Worm (Caenorhabditis elegans): ENCODE data around the gene lgc-8.

Gene lgc-8

ce11 chrIV:14741926-14742325 is 26.3 kb downstream of the lgc-8 start:
- TF ChIP-seq nhr-90 (tag; optimal IDR thresholded peaks at IDR 0.05; ENCODE audit: poor library complexity) (no peak), nhr-20 (tag; optimal IDR thresholded peaks at IDR 0.05) (no peak), nhr-77 (tag; optimal IDR thresholded peaks at IDR 0.05) (no peak), unc-30 (tag; optimal IDR thresholded peaks at IDR 0.05) (no peak), sup-37 (GFP tag; optimal IDR thresholded peaks at IDR 0.05) (no peak)

- TF ChIP-seq nhr-71 (tag; optimal IDR thresholded peaks at IDR 0.05) (no peak), lin-15B (tag; optimal IDR thresholded peaks at IDR 0.05) (no peak), nhr-28 (tag; optimal IDR thresholded peaks at IDR 0.05) (no peak), fkh-10 (GFP tag; optimal IDR thresholded peaks at IDR 0.05) (no peak), C34B4.2 (tag; optimal IDR thresholded peaks at IDR 0.05) (no peak), ets-5 (GFP tag; IDR thresholded peaks at IDR 0.05) (no peak), nhr-77 (tag; optimal IDR thresholded peaks at IDR 0.05) (no peak), egl-13 (tag; optimal IDR thresholded peaks at IDR 0.05) (no peak), tlp-1 (tag; optimal IDR thresholded peaks at IDR 0.05) (no peak), snu-23 (GFP tag; optimal IDR thresholded peaks at IDR 0.05) (no peak), nhr-237 (tag; optimal IDR thresholded peaks at IDR 0.05) (no peak), nhr-84 (tag; optimal IDR thresholded peaks at IDR 0.05) (no peak)
These were observed 39.3 kb downstream of the lgc-8 start, which contains the start of gene Y57G11C.499 for ce11 chrIV:14754912-14755311. Y57G11C.499 (minus strand) TSS chrIV:14754934.

- TF ChIP-seq dsc-1 (tag; optimal IDR thresholded peaks at IDR 0.05) (peak; percentile 19), fos-1 (tag; optimal IDR thresholded peaks at IDR 0.05) (no peak), ceh-88 (GFP tag; IDR thresholded peaks at IDR 0.05) (no peak), skn-1 (tag; optimal IDR thresholded peaks at IDR 0.05) (no peak), lin-39 (tag; optimal IDR thresholded peaks at IDR 0.05) (no peak), egl-13 (tag; optimal IDR thresholded peaks at IDR 0.05) (no peak), unc-62 (GFP tag; optimal IDR thresholded peaks at IDR 0.05) (no peak), aly-2 (tag; optimal IDR thresholded peaks at IDR 0.05) (no peak), Y116A8C.19 (tag; optimal IDR thresholded peaks at IDR 0.05; ENCODE audit: borderline replicate concordance) (no peak)
These were observed 42.2 kb downstream of the lgc-8 start for ce11 chrIV:14757786-14758185.

DNA sequence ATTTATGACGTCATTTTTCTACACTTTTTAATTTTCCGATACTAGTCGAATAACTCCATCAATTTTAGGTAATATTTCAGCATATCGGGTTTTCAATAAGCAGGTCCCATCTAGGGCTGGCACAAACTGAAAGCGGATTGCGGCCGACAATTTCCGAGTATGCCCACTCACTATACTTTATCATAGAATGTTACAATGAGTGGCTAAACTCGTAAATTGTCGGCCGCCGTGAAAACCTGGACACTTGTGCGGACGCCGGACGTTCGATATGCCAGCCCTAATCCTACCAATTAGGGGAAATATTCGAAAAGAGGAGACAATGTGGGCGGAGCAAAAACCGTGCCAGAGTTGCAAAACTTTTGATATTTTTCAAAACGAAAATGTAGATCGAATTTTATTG is 44.1 kb downstream of the lgc-8 start:
- no peak for TF ChIP-seq dsc-1 (tag; optimal IDR thresholded peaks at IDR 0.05)
- TF ChIP-seq unc-86 (tag; optimal IDR thresholded peaks at IDR 0.05), result no peak
- no peak for TF ChIP-seq tbx-2 (tag; optimal IDR thresholded peaks at IDR 0.05)
- TF ChIP-seq nhr-237 (tag; optimal IDR thresholded peaks at IDR 0.05), result no peak
- TF ChIP-seq ceh-88 (GFP tag; IDR thresholded peaks at IDR 0.05), result no peak
- TF ChIP-seq ets-5 (GFP tag; IDR thresholded peaks at IDR 0.05), result no peak
- TF ChIP-seq fos-1 (tag; optimal IDR thresholded peaks at IDR 0.05), result no peak
- TF ChIP-seq zip-4 (GFP tag; optimal IDR thresholded peaks at IDR 0.05), result no peak
- no peak for TF ChIP-seq lin-13 (GFP tag; optimal IDR thresholded peaks at IDR 0.05)
- no peak for TF ChIP-seq grh-1 (GFP tag; IDR thresholded peaks at IDR 0.05)
- no peak for TF ChIP-seq lin-39 (tag; optimal IDR thresholded peaks at IDR 0.05)

- TF ChIP-seq elt-3 (tag; optimal IDR thresholded peaks at IDR 0.05) (no peak), unc-98 (GFP tag; IDR thresholded peaks at IDR 0.05) (no peak), ces-1 (GFP tag; optimal IDR thresholded peaks at IDR 0.05) (no peak), swsn-7 (tag; optimal IDR thresholded peaks at IDR 0.05) (no peak), efl-3 (GFP tag; optimal IDR thresholded peaks at IDR 0.05) (no peak), efl-1 (optimal IDR thresholded peaks at IDR 0.05) (no peak), efl-1 (GFP tag; optimal IDR thresholded peaks at IDR 0.05 in 1 of 2) (no peak), zag-1 (tag; optimal IDR thresholded peaks at IDR 0.05) (no peak), lin-35 (GFP tag; optimal IDR thresholded peaks at IDR 0.05) (no peak), nhr-20 (tag; optimal IDR thresholded peaks at IDR 0.05) (no peak), zip-4 (GFP tag; optimal IDR thresholded peaks at IDR 0.05) (no peak), nhr-12 (tag; optimal IDR thresholded peaks at IDR 0.05) (no peak), hlh-17 (GFP tag; optimal IDR thresholded peaks at IDR 0.05; ENCODE audit: borderline replicate concordance) (no peak), fkh-8 (tag; optimal IDR thresholded peaks at IDR 0.05) (no peak), vab-15 (tag; optimal IDR thresholded peaks at IDR 0.05) (no peak), aly-2 (tag; optimal IDR thresholded peaks at IDR 0.05) (no peak), nhr-28 (tag; optimal IDR thresholded peaks at IDR 0.05) (no peak)
These were observed 45.2 kb downstream of the lgc-8 start, which contains the start of gene ptp-5.2 for ce11 chrIV:14760845-14761244. ptp-5.2 (minus strand) TSS chrIV:14760945.

All from whole organism, L1 larva.